Worm (Caenorhabditis elegans) whole organism, L3 larva: ENCODE measurements around the gene F15A4.5.

Experiments used
- ZK546.5 ChIP-seq: sonication (generic microtip); optimal IDR thresholded peaks from 2 replicates; lab custom pipeline; 2017; ENCODE audit warnings: missing biosample characterization, missing genetic modification characterization
- aly-2 ChIP-seq: fragments of 150-350 bp; optimal IDR thresholded peaks from 2 replicates; lab custom pipeline; 2014; ENCODE audit warnings: missing biosample characterization, missing genetic modification characterization
- ama-1 ChIP-seq: fragments of 150-350 bp; optimal IDR thresholded peaks from 2 replicates; lab custom pipeline; 2018
- ceh-16 ChIP-seq: sonication (generic microtip); optimal IDR thresholded peaks from 2 replicates; lab custom pipeline; 2017; ENCODE audit warnings: missing biosample characterization, missing genetic modification characterization
- ceh-9 ChIP-seq: sonication (generic microtip); optimal IDR thresholded peaks from 2 replicates; lab custom pipeline; 2018; ENCODE audit warnings: missing biosample characterization, missing genetic modification characterization
- daf-12 ChIP-seq: fragments of 150-350 bp; optimal IDR thresholded peaks from 2 replicates; lab custom pipeline; 2014; ENCODE audit warnings: missing biosample characterization, missing genetic modification reagents, missing genetic modification characterization
- egl-27 ChIP-seq: sonication (generic microtip); optimal IDR thresholded peaks from 4 replicates; lab custom pipeline; 2017; ENCODE audit warnings: missing biosample characterization, missing genetic modification reagents, missing genetic modification characterization
- egl-5 ChIP-seq: fragments of 150-350 bp; optimal IDR thresholded peaks from 2 replicates; lab custom pipeline; 2017; ENCODE audit warnings: missing biosample characterization, missing genetic modification reagents, missing genetic modification characterization, inconsistent platforms
- elt-2 ChIP-seq: sonication (generic microtip); optimal IDR thresholded peaks from 2 replicates; lab custom pipeline; 2016; ENCODE audit warnings: missing genetic modification reagents, mild to moderate bottlenecking, missing genetic modification characterization, missing compliant biosample characterization
- elt-3 ChIP-seq, 3 experiments: fragments of 150-350 bp in 1 of 3; sonication (generic microtip) in 2 of 3; optimal IDR thresholded peaks; 2 replicates in 2 of 3; 4 replicates in 1 of 3; lab custom pipeline; 2014 to 2017; ENCODE audit warnings: missing biosample characterization in 3 of 3, missing genetic modification characterization in 3 of 3
- eor-1 ChIP-seq, 2 experiments: fragments of 150-350 bp; optimal IDR thresholded peaks; 2 replicates each; lab custom pipeline; 2014 to 2018; ENCODE audit warnings: missing biosample characterization in 2 of 2, missing genetic modification characterization in 2 of 2
- hmg-11 ChIP-seq: sonication (generic microtip); optimal IDR thresholded peaks from 2 replicates; lab custom pipeline; 2016; ENCODE audit warnings: missing genetic modification characterization, missing compliant biosample characterization
- jun-1 ChIP-seq: fragments of 150-350 bp; optimal IDR thresholded peaks from 2 replicates; lab custom pipeline; 2014; ENCODE audit warnings: missing biosample characterization, missing genetic modification reagents, missing genetic modification characterization
- lin-15B ChIP-seq: fragments of 150-350 bp; optimal IDR thresholded peaks from 2 replicates; lab custom pipeline; 2014; ENCODE audit warnings: missing biosample characterization, missing genetic modification characterization
- lin-39 ChIP-seq: fragments of 150-350 bp; optimal IDR thresholded peaks from 2 replicates; lab custom pipeline; 2018; ENCODE audit warnings: missing biosample characterization, missing genetic modification reagents, missing genetic modification characterization
- lsy-12 ChIP-seq: sonication (generic microtip); optimal IDR thresholded peaks from 2 replicates; lab custom pipeline; 2016; ENCODE audit warnings: mild to moderate bottlenecking, missing genetic modification characterization, missing compliant biosample characterization
- mdl-1 ChIP-seq: fragments of 150-350 bp; optimal IDR thresholded peaks from 2 replicates; lab custom pipeline; 2014; ENCODE audit warnings: missing biosample characterization, missing genetic modification characterization
- mml-1 ChIP-seq: fragments of 150-350 bp; sonication (generic microtip); optimal IDR thresholded peaks from 3 replicates; lab custom pipeline; 2014; ENCODE audit warnings: missing biosample characterization, missing genetic modification characterization
- nfya-1 ChIP-seq: sonication (generic microtip); optimal IDR thresholded peaks from 2 replicates; lab custom pipeline; 2017; ENCODE audit warnings: missing genetic modification characterization, mild to moderate bottlenecking, missing compliant biosample characterization, antibody characterized with exemption, moderate library complexity; ENCODE audit not compliant: insufficient read depth
- nhr-11 ChIP-seq: fragments of 150-350 bp; optimal IDR thresholded peaks from 2 replicates; lab custom pipeline; 2014; ENCODE audit warnings: missing biosample characterization, missing genetic modification characterization
- nhr-237 ChIP-seq: fragments of 150-350 bp; optimal IDR thresholded peaks from 2 replicates; lab custom pipeline; 2014; ENCODE audit warnings: missing biosample characterization, missing genetic modification characterization
- nhr-43 ChIP-seq: sonication (generic microtip); optimal IDR thresholded peaks from 2 replicates; lab custom pipeline; 2016; ENCODE audit warnings: mild to moderate bottlenecking, missing genetic modification characterization, missing compliant biosample characterization; ENCODE audit not compliant: poor library complexity, severe bottlenecking
- nhr-67 ChIP-seq: fragments of 150-350 bp; optimal IDR thresholded peaks from 2 replicates; lab custom pipeline; 2014; ENCODE audit warnings: missing biosample characterization, missing genetic modification characterization
- pha-4 ChIP-seq: fragments of 150-350 bp; optimal IDR thresholded peaks from 2 replicates; lab custom pipeline; 2014; ENCODE audit warnings: missing biosample characterization, missing genetic modification reagents, missing genetic modification characterization
- pqm-1 ChIP-seq: fragments of 150-350 bp; optimal IDR thresholded peaks from 2 replicates; lab custom pipeline; 2017; ENCODE audit warnings: missing biosample characterization, missing genetic modification characterization, inconsistent platforms
- sea-2 ChIP-seq: fragments of 150-350 bp; sonication (generic microtip); optimal IDR thresholded peaks from 4 replicates; lab custom pipeline; 2014; ENCODE audit warnings: missing biosample characterization, missing genetic modification reagents, missing genetic modification characterization
- tbx-2 ChIP-seq: sonication (generic microtip); optimal IDR thresholded peaks from 2 replicates; lab custom pipeline; 2016; ENCODE audit warnings: mild to moderate bottlenecking, missing genetic modification characterization, missing compliant biosample characterization
- ztf-4 ChIP-seq: fragments of 150-350 bp; optimal IDR thresholded peaks from 2 replicates; lab custom pipeline; 2014; ENCODE audit warnings: missing biosample characterization, missing genetic modification characterization

F15A4.5 gene

ce11 chrII:12435202-12435872 lies 35.7 kb downstream of the F15A4.5 start:
- TF ChIP-seq nhr-67 = no peak
- TF ChIP-seq tbx-2 = no peak
- no peak for TF ChIP-seq nhr-43 (tag; lab: Kevin White, UChicago)
- no peak for TF ChIP-seq nhr-237
- TF ChIP-seq nhr-11 (tag; lab: Kevin White, UChicago) = no peak
- TF ChIP-seq elt-2 (tag; lab: Kevin White, UChicago) = no peak
- no peak for TF ChIP-seq sea-2 (GFP tag; lab: Kevin White, UChicago)

ce11 chrII:12432356-12432755 lies 38.7 kb downstream of the F15A4.5 start, which contains the start of gene dct-12:
TSS of gene dct-12 (minus strand) at chrII:12432456.
- TF ChIP-seq mml-1 (no peak), mdl-1 (tag; lab: Kevin White, UChicago) (no peak), nhr-67 (no peak)

- TF ChIP-seq eor-1 (tag; optimal IDR thresholded peaks at IDR 0.05; lab: Kevin White, UChicago) = no peak
- TF ChIP-seq pqm-1 (tag; lab: Kevin White, UChicago) = no peak
- no peak for TF ChIP-seq egl-5 (tag; lab: Kevin White, UChicago)
- TF ChIP-seq ZK546.5 (tag; lab: Kevin White, UChicago) = no peak
- no peak for TF ChIP-seq elt-3 (tag; optimal IDR thresholded peaks at IDR 0.05; lab: Kevin White, UChicago)
- no peak for TF ChIP-seq nfya-1
- no peak for TF ChIP-seq lin-39 (tag; lab: Kevin White, UChicago)
- TF ChIP-seq ceh-16 (tag; lab: Kevin White, UChicago) = no peak
- TF ChIP-seq egl-27 (tag; lab: Kevin White, UChicago) = no peak
- no peak for TF ChIP-seq mdl-1 (tag; lab: Kevin White, UChicago)
- no peak for TF ChIP-seq nhr-237
- TF ChIP-seq aly-2 (tag; lab: Kevin White, UChicago) = no peak
- TF ChIP-seq daf-12 = no peak
- no peak for TF ChIP-seq nhr-43 (tag; lab: Kevin White, UChicago)
These were observed 41.3 kb downstream of the F15A4.5 start, which contains the start of gene Y57A10C.8 for ce11 chrII:12429743-12430142. TSS of gene Y57A10C.8 (minus strand) at chrII:12429843.

- TF ChIP-seq hmg-11 (tag; lab: Kevin White, UChicago) = no peak
- TF ChIP-seq nfya-1 = peak; percentile 19
- peak; percentile 93 for TF ChIP-seq pqm-1 (tag; lab: Kevin White, UChicago)
- no peak for TF ChIP-seq lin-15B (tag; lab: Kevin White, UChicago)
- peak; percentile 49 for TF ChIP-seq jun-1
- TF ChIP-seq pha-4 = peak; percentile 37
- TF ChIP-seq elt-2 (tag; lab: Kevin White, UChicago) = peak; percentile 98
These were observed 45.3 kb downstream of the F15A4.5 start, which contains the start of gene daf-22 for ce11 chrII:12425644-12426222. TSS of gene daf-22 (minus strand) at chrII:12425694.

DNA sequence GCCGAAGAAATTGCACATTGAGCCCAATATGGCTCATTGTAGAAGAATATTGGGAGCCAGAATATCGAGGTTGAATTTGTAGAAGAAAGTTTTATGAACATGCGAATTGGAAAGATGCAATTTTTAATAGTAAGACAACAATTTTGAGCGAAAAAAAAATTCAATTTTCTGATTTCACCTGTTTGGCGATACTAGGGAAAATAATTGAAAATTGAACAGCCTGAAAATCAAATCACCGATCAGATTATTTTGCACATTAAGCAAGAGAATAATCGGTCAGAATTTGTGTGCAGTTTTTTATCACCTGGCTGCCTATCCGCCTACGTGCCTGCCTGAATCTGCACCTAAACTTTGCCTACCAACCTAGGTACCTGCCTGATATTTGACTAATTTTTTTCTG lies 50.6 kb downstream of the F15A4.5 start, which contains the start of gene sre-26:
TSS of gene sre-26 (minus strand) at position 101 of the 400 bp plus-strand sequence.
- TF ChIP-seq jun-1 (no peak), nhr-237 (no peak), elt-3 (tag; optimal IDR thresholded peaks at IDR 0.05; lab: Kevin White, UChicago) (no peak), ceh-9 (tag; lab: Kevin White, UChicago) (no peak), lin-15B (tag; lab: Kevin White, UChicago) (no peak), nhr-11 (tag; lab: Kevin White, UChicago) (no peak), nhr-43 (tag; lab: Kevin White, UChicago) (no peak), ama-1 (lab: Kevin White, UChicago) (no peak), mml-1 (no peak), pha-4 (no peak), lsy-12 (tag; lab: Kevin White, UChicago) (no peak), ztf-4 (tag; lab: Kevin White, UChicago) (no peak), mdl-1 (tag; lab: Kevin White, UChicago) (no peak), egl-5 (tag; lab: Kevin White, UChicago) (no peak), pqm-1 (tag; lab: Kevin White, UChicago) (no peak)
